Fruit fly (Drosophila melanogaster) whole organism, embryonic: ENCODE measurements around the gene CG7173.

Experiments used
- Abd-B ChIP-seq: fragments of 200-800 bp; sonication (Bioruptor generic); optimal IDR thresholded peaks from 2 replicates; lab custom pipeline; 2018; ENCODE audit warnings: missing biosample characterization, mild to moderate bottlenecking, missing genetic modification characterization, moderate library complexity
- CG1024 ChIP-seq: fragments of 200-800 bp; sonication (Bioruptor generic); IDR thresholded peaks from 2 replicates; pipeline ENCODE4 v1.3.6; 2022; ENCODE audit warnings: missing biosample characterization, missing genetic modification characterization
- CG13775 ChIP-seq: fragments of 200-800 bp; sonication (Bioruptor generic); optimal IDR thresholded peaks from 3 replicates; lab custom pipeline; 2017; ENCODE audit warnings: missing biosample characterization, mild to moderate bottlenecking, missing genetic modification characterization
- CG14710 ChIP-seq: fragments of 200-800 bp; sonication (Bioruptor generic); optimal IDR thresholded peaks from 3 replicates; lab custom pipeline; 2019; ENCODE audit warnings: missing biosample characterization, mild to moderate bottlenecking, missing genetic modification characterization, moderate library complexity
- CG15073 ChIP-seq: fragments of 200-800 bp; sonication (Bioruptor generic); optimal IDR thresholded peaks from 2 replicates; lab custom pipeline; 2016; ENCODE audit warnings: missing biosample characterization, missing genetic modification characterization
- CG18619 ChIP-seq: fragments of 200-800 bp; sonication (Bioruptor generic); optimal IDR thresholded peaks from 3 replicates; lab custom pipeline; 2017; ENCODE audit warnings: missing biosample characterization, mild to moderate bottlenecking, missing genetic modification characterization
- CG3995 ChIP-seq: fragments of 200-800 bp; sonication (Bioruptor generic); optimal IDR thresholded peaks from 3 replicates; lab custom pipeline; 2016; ENCODE audit warnings: missing biosample characterization, missing genetic modification characterization
- CG5953 ChIP-seq: fragments of 200-800 bp; sonication (Bioruptor generic); IDR thresholded peaks from 2 replicates; pipeline ENCODE4 v1.3.6; 2022; ENCODE audit warnings: missing biosample characterization, missing genetic modification characterization
- CG6765 ChIP-seq: fragments of 200-800 bp; sonication (Bioruptor generic); optimal IDR thresholded peaks from 3 replicates; lab custom pipeline; 2017; ENCODE audit warnings: missing biosample characterization, mild to moderate bottlenecking, missing genetic modification characterization
- CG6791 ChIP-seq: fragments of 200-800 bp; sonication (Bioruptor generic); IDR thresholded peaks from 3 replicates; pipeline ENCODE4 v1.3.6; 2022; ENCODE audit warnings: missing biosample characterization, missing genetic modification characterization; ENCODE audit not compliant: partially characterized antibody
- CG6854 ChIP-seq: fragments of 200-800 bp; sonication (Bioruptor generic); optimal IDR thresholded peaks from 3 replicates; lab custom pipeline; 2017; ENCODE audit warnings: missing biosample characterization, mild to moderate bottlenecking, missing genetic modification characterization
- CkIIα-i1 ChIP-seq: fragments of 200-800 bp; sonication (Bioruptor generic); IDR thresholded peaks from 2 replicates; pipeline ENCODE4 v1.3.6; 2022; ENCODE audit warnings: missing biosample characterization, missing genetic modification characterization
- D19B ChIP-seq: fragments of 200-800 bp; sonication (Bioruptor generic); optimal IDR thresholded peaks from 2 replicates; lab custom pipeline; 2017; ENCODE audit warnings: missing biosample characterization, mild to moderate bottlenecking, missing genetic modification characterization
- Dfd ChIP-seq, 2 experiments: fragments of >200 bp; optimal IDR thresholded peaks; 2 replicates each; lab custom pipeline; 2017; ENCODE audit warnings: missing biosample characterization in 2 of 2, missing genetic modification characterization in 2 of 2
- Dref ChIP-seq: fragments of 200-800 bp; sonication (Bioruptor generic); IDR thresholded peaks from 2 replicates; pipeline ENCODE4 v1.3.6; 2022; ENCODE audit warnings: missing biosample characterization, missing genetic modification characterization
- Ets65A ChIP-seq: fragments of 200-800 bp; sonication (Bioruptor generic); peaks from one replicate; lab custom pipeline; 2016; ENCODE audit warnings: missing biosample characterization, missing genetic modification characterization
- Fer2 ChIP-seq: fragments of 200-800 bp; sonication (Bioruptor generic); optimal IDR thresholded peaks from 2 replicates; lab custom pipeline; 2018; ENCODE audit warnings: missing biosample characterization, mild to moderate bottlenecking, missing genetic modification characterization, moderate library complexity
- Hr39 ChIP-seq: fragments of >200 bp; optimal IDR thresholded peaks from 2 replicates; lab custom pipeline; 2017
- Jarid2 ChIP-seq: fragments of 200-800 bp; sonication (Bioruptor generic); optimal IDR thresholded peaks from 3 replicates; lab custom pipeline; 2017; ENCODE audit warnings: mild to moderate bottlenecking, missing biosample characterization, missing genetic modification reagents, missing genetic modification characterization
- Med ChIP-seq: fragments of 200-800 bp; sonication (Bioruptor generic); peaks from one replicate; lab custom pipeline; 2016; ENCODE audit warnings: missing biosample characterization, missing genetic modification characterization, mild to moderate bottlenecking, inconsistent platforms, moderate library complexity
- Myb ChIP-seq: fragments of 200-800 bp; sonication (Bioruptor generic); optimal IDR thresholded peaks from 2 replicates; lab custom pipeline; 2016; ENCODE audit warnings: missing biosample characterization, missing genetic modification characterization
- NK7.1 ChIP-seq: fragments of 200-800 bp; sonication (Bioruptor generic); optimal IDR thresholded peaks from 3 replicates; lab custom pipeline; 2016; ENCODE audit warnings: missing biosample characterization, missing genetic modification characterization
- NfI ChIP-seq: fragments of 200-800 bp; sonication (Bioruptor generic); optimal IDR thresholded peaks from 3 replicates; lab custom pipeline; 2018; ENCODE audit warnings: missing biosample characterization, mild to moderate bottlenecking, missing genetic modification characterization, moderate library complexity
- Optix ChIP-seq: fragments of 200-800 bp; sonication (Bioruptor generic); IDR thresholded peaks from 3 replicates; pipeline ENCODE4 v1.3.6; 2022; ENCODE audit warnings: missing biosample characterization, missing genetic modification characterization
- Pdp1 ChIP-seq, 2 experiments: fragments of 200-800 bp; sonication (Bioruptor generic); optimal IDR thresholded peaks; 3 replicates each; lab custom pipeline; 2016; ENCODE audit warnings: missing biosample characterization in 2 of 2, missing genetic modification characterization in 2 of 2, mild to moderate bottlenecking in 1 of 2, moderate library complexity in 1 of 2
- Rfx ChIP-seq: fragments of 200-800 bp; sonication (Bioruptor generic); IDR thresholded peaks from 2 replicates; pipeline ENCODE4 v1.3.6; 2022; ENCODE audit warnings: missing biosample characterization, missing genetic modification characterization
- Sin3A ChIP-seq: fragments of >200 bp; optimal IDR thresholded peaks from 2 replicates; lab custom pipeline; 2018
- Six4 ChIP-seq: fragments of 200-800 bp; sonication (Bioruptor generic); optimal IDR thresholded peaks from 2 replicates; lab custom pipeline; 2016; ENCODE audit warnings: missing biosample characterization, missing genetic modification characterization
- Spps ChIP-seq: fragments of 200-800 bp; sonication (Bioruptor generic); optimal IDR thresholded peaks from 2 replicates; lab custom pipeline; 2018; ENCODE audit warnings: missing biosample characterization, mild to moderate bottlenecking, missing genetic modification characterization
- Xbp1 ChIP-seq: fragments of 200-800 bp; sonication (Bioruptor generic); optimal IDR thresholded peaks from 3 replicates; lab custom pipeline; 2016; ENCODE audit warnings: missing biosample characterization, mild to moderate bottlenecking, missing genetic modification characterization
- bbx ChIP-seq: fragments of 200-800 bp; sonication (Bioruptor generic); IDR thresholded peaks from 2 replicates; pipeline ENCODE4 v1.3.6; 2022; ENCODE audit warnings: missing biosample characterization, missing genetic modification characterization; ENCODE audit not compliant: partially characterized antibody
- btn ChIP-seq: fragments of 200-800 bp; sonication (Bioruptor generic); optimal IDR thresholded peaks from 2 replicates; lab custom pipeline; 2016; ENCODE audit warnings: missing biosample characterization, missing genetic modification characterization
- cas ChIP-seq: fragments of 200-800 bp; sonication (Bioruptor generic); IDR thresholded peaks from 2 replicates; pipeline ENCODE4 v1.3.6; 2022; ENCODE audit warnings: missing biosample characterization, missing genetic modification characterization
- chif ChIP-seq, 2 experiments: fragments of 200-800 bp; sonication (Bioruptor generic); optimal IDR thresholded peaks; 3 replicates each; lab custom pipeline; 2016; ENCODE audit warnings: missing biosample characterization in 2 of 2, missing genetic modification characterization in 2 of 2
- corto ChIP-seq: fragments of 200-800 bp; sonication (Bioruptor generic); optimal IDR thresholded peaks from 2 replicates; lab custom pipeline; 2016; ENCODE audit warnings: missing biosample characterization, mild to moderate bottlenecking, missing genetic modification characterization, moderate library complexity
- dimm ChIP-seq: fragments of 200-800 bp; sonication (Bioruptor generic); IDR thresholded peaks from 2 replicates; pipeline ENCODE4 v1.3.6; 2022; ENCODE audit warnings: missing biosample characterization, missing genetic modification characterization
- disco-r ChIP-seq: fragments of 200-800 bp; sonication (Bioruptor generic); optimal IDR thresholded peaks from 2 replicates; lab custom pipeline; 2016; ENCODE audit warnings: missing biosample characterization, missing genetic modification characterization
- en ChIP-seq: fragments of 200-800 bp; sonication (Bioruptor generic); optimal IDR thresholded peaks from 2 replicates; lab custom pipeline; 2016; ENCODE audit warnings: missing biosample characterization, missing genetic modification characterization
- fd3F ChIP-seq: fragments of 200-800 bp; sonication (Bioruptor generic); optimal IDR thresholded peaks from 2 replicates; lab custom pipeline; 2018; ENCODE audit warnings: missing biosample characterization, mild to moderate bottlenecking, missing genetic modification characterization, moderate library complexity
- fd64A ChIP-seq: fragments of 200-800 bp; sonication (Bioruptor generic); optimal IDR thresholded peaks from 3 replicates; lab custom pipeline; 2018; ENCODE audit warnings: missing biosample characterization, mild to moderate bottlenecking, missing genetic modification characterization
- fu2 ChIP-seq: fragments of 200-800 bp; sonication (Bioruptor generic); optimal IDR thresholded peaks from 2 replicates; lab custom pipeline; 2016; ENCODE audit warnings: missing biosample characterization, missing genetic modification characterization
- gt ChIP-seq: fragments of 200-800 bp; sonication (Bioruptor generic); IDR thresholded peaks from 2 replicates; pipeline ENCODE4 v1.3.6; 2022; ENCODE audit warnings: missing biosample characterization, missing genetic modification characterization
- inv ChIP-seq: fragments of 200-800 bp; sonication (Bioruptor generic); IDR thresholded peaks from 2 replicates; pipeline ENCODE4 v1.3.6; 2022; ENCODE audit warnings: missing biosample characterization, missing genetic modification characterization; ENCODE audit not compliant: partially characterized antibody
- lola ChIP-seq, 3 experiments: fragments of >200 bp in 2 of 3; fragments of 200-800 bp in 1 of 3; sonication (Bioruptor generic) in 1 of 3; optimal IDR thresholded peaks; 2 replicates each; lab custom pipeline; 2017 to 2019; ENCODE audit warnings: missing biosample characterization in 3 of 3, missing genetic modification characterization in 3 of 3, mild to moderate bottlenecking in 1 of 3, moderate library complexity in 1 of 3
- pb ChIP-seq: fragments of 200-800 bp; sonication (Bioruptor generic); optimal IDR thresholded peaks from 3 replicates; lab custom pipeline; 2016; ENCODE audit warnings: missing biosample characterization, missing genetic modification characterization
- phol ChIP-seq: fragments of 200-800 bp; sonication (Bioruptor generic); optimal IDR thresholded peaks from 3 replicates; lab custom pipeline; 2018; ENCODE audit warnings: missing biosample characterization, mild to moderate bottlenecking, missing genetic modification characterization, moderate library complexity
- pros ChIP-seq: fragments of 200-800 bp; sonication (Bioruptor generic); optimal IDR thresholded peaks from 3 replicates; lab custom pipeline; 2019; ENCODE audit warnings: missing biosample characterization, mild to moderate bottlenecking, missing genetic modification characterization, moderate library complexity
- sens ChIP-seq: fragments of 200-800 bp; sonication (Bioruptor generic); peaks from one replicate; lab custom pipeline; 2016; ENCODE audit warnings: missing biosample characterization, missing genetic modification characterization
- tio ChIP-seq: fragments of 200-800 bp; sonication (Bioruptor generic); optimal IDR thresholded peaks from 2 replicates; lab custom pipeline; 2017; ENCODE audit warnings: missing biosample characterization, missing genetic modification characterization, inconsistent platforms

CG7173 gene

DNA sequence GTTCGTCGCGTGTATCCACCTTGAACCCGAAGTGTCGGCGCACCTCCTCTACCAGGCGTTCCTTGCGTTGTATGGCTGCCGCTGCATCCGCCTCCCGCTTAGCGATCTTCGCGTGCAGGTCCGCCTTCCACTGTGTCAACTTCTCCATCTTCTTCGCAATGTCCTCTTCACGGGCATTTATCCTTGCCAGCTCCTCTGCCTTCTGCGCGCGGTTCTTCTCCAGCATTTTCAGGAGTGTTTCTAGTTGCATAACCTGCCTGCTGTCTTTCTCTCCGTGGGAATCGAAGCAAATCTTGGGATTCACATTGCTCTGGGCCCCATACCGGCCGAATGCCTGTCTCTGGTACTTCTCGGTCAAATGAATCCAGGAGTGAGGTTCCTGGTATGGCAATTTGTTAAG, 10.2 kb upstream of the CG7173 start:
- TF ChIP-seq CG6854 (GFP tag; lab: Kevin White, UChicago) (no peak), Ets65A (GFP tag; lab: Kevin White, UChicago) (peak; percentile 85), CG6765 (GFP tag; lab: Kevin White, UChicago) (no peak), Dfd (GFP tag; optimal IDR thresholded peaks at IDR 0.05; lab: Kevin White, UChicago) (no peak), Med (GFP tag; lab: Kevin White, UChicago) (peak; percentile 65), disco-r (GFP tag; lab: Kevin White, UChicago) (no peak), Optix (no peak), Pdp1 (GFP tag; optimal IDR thresholded peaks at IDR 0.05; lab: Kevin White, UChicago) (peak in 1 of 2 experiments; percentile 92), sens (GFP tag; lab: Kevin White, UChicago) (peak; percentile 44)

DNA sequence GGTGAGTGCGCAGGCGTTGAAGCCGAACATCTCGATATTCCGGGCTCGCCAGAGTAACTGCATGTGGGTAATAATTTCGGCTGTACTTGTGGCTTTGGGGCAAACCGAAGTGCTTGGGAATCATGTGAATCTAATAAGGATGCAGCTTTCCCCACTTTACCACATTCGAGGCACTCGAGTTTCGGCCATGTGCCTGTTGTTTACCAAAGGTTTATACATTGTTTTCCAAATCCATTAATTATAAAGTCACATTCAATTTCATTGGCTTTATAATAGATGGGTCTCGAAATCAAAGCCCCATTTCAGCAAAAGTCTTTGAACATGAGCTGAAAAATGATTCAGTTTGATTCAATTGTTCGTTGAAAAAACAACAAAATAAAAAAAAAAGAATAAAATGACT, 7.1 kb upstream of the CG7173 start, which contains the start of gene CG7634:
CG7634 (plus strand) TSS at position 301 of the 400 bp plus-strand sequence.
- TF ChIP-seq Xbp1 (GFP tag; lab: Kevin White, UChicago) (no peak), Jarid2 (GFP tag; lab: Kevin White, UChicago) (no peak), CG13775 (GFP tag; lab: Kevin White, UChicago) (no peak), pb (no peak), lola (GFP tag; optimal IDR thresholded peaks at IDR 0.05; lab: Kevin White, UChicago) (no peak), NfI (GFP tag; lab: Kevin White, UChicago) (no peak), Abd-B (GFP tag; lab: Kevin White, UChicago) (no peak), corto (GFP tag; lab: Kevin White, UChicago) (no peak), en (GFP tag; lab: Kevin White, UChicago) (no peak), tio (GFP tag; lab: Kevin White, UChicago) (no peak), disco-r (GFP tag; lab: Kevin White, UChicago) (no peak), Fer2 (tag; lab: Kevin White, UChicago) (no peak), CG18619 (no peak), cas (no peak), CG3995 (GFP tag; lab: Kevin White, UChicago) (no peak)

DNA sequence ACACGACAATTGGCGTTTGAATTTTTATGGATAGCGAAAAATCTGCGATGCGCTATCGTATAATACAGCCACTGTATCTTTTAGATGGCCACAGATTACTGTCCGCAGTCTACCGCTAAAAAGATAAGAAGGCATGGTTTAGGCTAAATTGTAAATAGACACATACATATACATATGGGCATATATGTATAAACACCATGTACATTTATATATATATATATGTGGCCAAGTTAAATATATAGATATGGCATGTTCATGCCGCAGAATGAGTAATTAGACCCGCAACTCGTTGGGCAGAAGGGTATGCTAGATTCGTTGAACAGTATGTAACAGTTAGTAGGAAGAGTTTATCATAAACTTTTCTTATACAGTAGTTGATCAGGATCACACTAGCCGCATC, 4.1 kb upstream of the CG7173 start, which contains the start of gene CapaR:
CapaR (minus strand) TSS at position 101 of the 400 bp plus-strand sequence.
- TF ChIP-seq Rfx (GFP tag; lab: Robert Waterston, UW) (no peak), btn (no peak), CG1024 (no peak), Hr39 (lab: Kevin White, UChicago) (no peak), dimm (GFP tag; lab: Robert Waterston, UW) (no peak), CkIIα-i1 (GFP tag; lab: Robert Waterston, UW) (no peak), Ets65A (GFP tag; lab: Kevin White, UChicago) (peak; percentile 37), CG5953 (no peak), fd64A (GFP tag; lab: Kevin White, UChicago) (no peak), fd3F (GFP tag; lab: Kevin White, UChicago) (no peak), chif (GFP tag; optimal IDR thresholded peaks at IDR 0.05; lab: Kevin White, UChicago) (no peak), Six4 (GFP tag; lab: Kevin White, UChicago) (no peak), D19B (GFP tag; lab: Kevin White, UChicago) (peak; percentile 22), Dref (GFP tag; lab: Robert Waterston, UW) (no peak), Abd-B (GFP tag; lab: Kevin White, UChicago) (no peak)

DNA sequence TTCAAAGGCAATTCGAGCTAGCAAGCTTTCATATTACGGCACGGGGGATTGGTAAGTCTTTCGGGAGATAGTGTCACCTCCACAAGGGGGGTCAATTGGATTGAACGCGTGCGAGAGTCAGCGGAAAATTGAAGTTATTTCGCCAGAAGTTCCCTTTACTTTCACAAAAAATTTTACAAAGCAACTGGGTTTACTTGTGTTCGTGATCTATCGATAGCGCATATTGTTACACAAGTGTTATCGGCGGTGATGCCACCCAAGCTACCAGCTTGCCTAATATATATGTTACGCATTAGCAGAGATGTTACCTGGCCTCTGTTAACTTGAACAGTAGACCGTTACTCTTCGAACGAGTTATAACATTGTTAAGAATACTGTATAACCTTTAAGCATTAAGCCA, 3.3 kb downstream of the CG7173 start, which contains the start of gene Wnk:
Wnk (minus strand) TSS at position 177 of the 400 bp plus-strand sequence.
- TF ChIP-seq Spps = no peak
- no peak for TF ChIP-seq NK7.1
- peak; percentile 83 for TF ChIP-seq bbx
- no peak for TF ChIP-seq pros (GFP tag; lab: Kevin White, UChicago)
- peak; percentile 93 for TF ChIP-seq Myb
- no peak for TF ChIP-seq CG14710
- TF ChIP-seq inv = peak; percentile 59
- TF ChIP-seq phol = no peak
- peak; percentile 73 for TF ChIP-seq CG6791
- TF ChIP-seq CG15073 (GFP tag; lab: Kevin White, UChicago) = no peak
- no peak for TF ChIP-seq fu2 (GFP tag; lab: Kevin White, UChicago)
- TF ChIP-seq gt = no peak
- peak; percentile 36 for TF ChIP-seq Sin3A (lab: Kevin White, UChicago)
